Worm (Caenorhabditis elegans): ENCODE results near the gene srt-11.

The srt-11 gene

DNA sequence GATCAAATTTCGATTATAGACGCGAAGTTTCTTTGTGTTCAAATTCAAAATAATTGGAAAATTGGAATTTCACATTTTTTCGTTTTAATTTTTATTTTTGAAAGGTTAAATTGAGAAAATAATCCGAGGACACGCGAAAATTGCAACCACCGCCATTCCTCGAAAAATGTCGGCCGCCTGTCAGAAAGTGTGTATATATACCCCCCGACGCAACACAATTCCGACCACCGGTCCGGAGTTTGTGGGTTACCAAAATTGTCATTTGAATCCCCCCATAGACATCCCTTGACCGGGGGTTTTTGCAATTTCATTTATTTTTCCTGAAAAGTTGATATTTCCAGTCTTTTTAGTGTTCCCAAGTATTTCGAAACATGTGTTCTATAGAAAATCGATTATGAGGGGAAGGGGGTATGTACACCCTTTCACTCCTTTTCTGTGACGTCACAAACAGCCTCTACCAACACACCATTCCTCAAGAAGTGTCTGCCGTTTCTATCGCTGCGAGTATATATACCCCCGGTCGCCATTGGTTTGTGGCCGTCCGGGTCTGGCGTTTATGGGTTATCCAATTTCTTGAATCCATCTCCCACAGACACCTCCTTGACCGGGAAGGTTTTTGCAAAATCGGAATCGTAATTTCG is 1.4 kb upstream of the srt-11 start, which contains the start of gene W01D2.3 (continued):
- peak; percentile 71 for TF ChIP-seq rnt-1 (tag; optimal IDR thresholded peaks at IDR 0.05)
- no peak for TF ChIP-seq nhr-237 (tag; optimal IDR thresholded peaks at IDR 0.05)
- no peak for TF ChIP-seq egl-27 (tag; optimal IDR thresholded peaks at IDR 0.05)
- no peak for TF ChIP-seq unc-130 (tag; optimal IDR thresholded peaks at IDR 0.05)
- TF ChIP-seq nhr-71 (tag; optimal IDR thresholded peaks at IDR 0.05): peak; percentile 85
- peak; percentile 82 for TF ChIP-seq nhr-19 (GFP tag; conservative IDR thresholded peaks at IDR 0.05)
- TF ChIP-seq hlh-17 (GFP tag; optimal IDR thresholded peaks at IDR 0.05; ENCODE audit: borderline replicate concordance): no peak
- peak; percentile 42 to 56 (median 54) for TF ChIP-seq dpl-1 (GFP tag; optimal IDR thresholded peaks at IDR 0.05)
- TF ChIP-seq nhr-12 (tag; optimal IDR thresholded peaks at IDR 0.05): no peak
- no peak for TF ChIP-seq nhr-11 (tag; optimal IDR thresholded peaks at IDR 0.05)
- no peak for TF ChIP-seq alr-1 (tag; optimal IDR thresholded peaks at IDR 0.05; ENCODE audit: borderline replicate concordance)
- peak; percentile 99 for TF ChIP-seq snpc-4 (tag; optimal IDR thresholded peaks at IDR 0.05)
- TF ChIP-seq grh-1 (GFP tag; IDR thresholded peaks at IDR 0.05): peak; percentile 65
- TF ChIP-seq lin-35 (GFP tag; optimal IDR thresholded peaks at IDR 0.05): peak; percentile 46 to 54
- peak; percentile 81 for TF ChIP-seq aly-2 (tag; optimal IDR thresholded peaks at IDR 0.05)
- no peak for TF ChIP-seq sptf-1 (tag; optimal IDR thresholded peaks at IDR 0.05)
- TF ChIP-seq mab-9 (GFP tag; IDR thresholded peaks at IDR 0.05): 0 out of 2 replicates have a peak, but pooled peaks have one; percentile 50
- peak; percentile 54 for TF ChIP-seq isw-1 (GFP tag; IDR thresholded peaks at IDR 0.05)
- no peak for TF ChIP-seq mef-2 (tag; optimal IDR thresholded peaks at IDR 0.05)
- TF ChIP-seq efl-1 (optimal IDR thresholded peaks at IDR 0.05): peak; percentile 25 to 65
- peak; percentile 41 to 97 for TF ChIP-seq efl-1 (GFP tag; optimal IDR thresholded peaks at IDR 0.05 in 1 of 2)
- no peak for TF ChIP-seq fkh-8 (tag; optimal IDR thresholded peaks at IDR 0.05)
- peak; percentile 28 for TF ChIP-seq lin-13 (GFP tag; optimal IDR thresholded peaks at IDR 0.05)
- TF ChIP-seq ama-1 (optimal IDR thresholded peaks at IDR 0.05): no peak
- TF ChIP-seq tlp-1 (tag; optimal IDR thresholded peaks at IDR 0.05): no peak
- TF ChIP-seq pax-3 (tag; optimal IDR thresholded peaks at IDR 0.05): peak; percentile 13
- TF ChIP-seq Y116A8C.19 (tag; optimal IDR thresholded peaks at IDR 0.05; ENCODE audit: borderline replicate concordance): no peak
- peak; percentile 24 for TF ChIP-seq sox-4 (tag; optimal IDR thresholded peaks at IDR 0.05)
- TF ChIP-seq fkh-10 (GFP tag; optimal IDR thresholded peaks at IDR 0.05): no peak
- TF ChIP-seq swsn-7 (tag; optimal IDR thresholded peaks at IDR 0.05): peak; percentile 84
- no peak for TF ChIP-seq nhr-84 (tag; optimal IDR thresholded peaks at IDR 0.05)
- TF ChIP-seq sup-37 (GFP tag; optimal IDR thresholded peaks at IDR 0.05): peak; percentile 59
- peak; percentile 77 for TF ChIP-seq zip-4 (GFP tag; optimal IDR thresholded peaks at IDR 0.05)
- peak; percentile 81 for TF ChIP-seq snu-23 (GFP tag; optimal IDR thresholded peaks at IDR 0.05)
- peak in 1 of 2 experiments; percentile 55 for TF ChIP-seq mdl-1 (tag; optimal IDR thresholded peaks at IDR 0.05)
- TF ChIP-seq ceh-90 (tag; optimal IDR thresholded peaks at IDR 0.05): no peak
- TF ChIP-seq elt-2 (tag; optimal IDR thresholded peaks at IDR 0.05): peak; percentile 31
- TF ChIP-seq irx-1 (tag; optimal IDR thresholded peaks at IDR 0.05): peak; percentile 74
- peak; percentile 92 for TF ChIP-seq nhr-47 (tag; optimal IDR thresholded peaks at IDR 0.05)
- TF ChIP-seq unc-98 (GFP tag; IDR thresholded peaks at IDR 0.05): no peak
- peak; percentile 28 for TF ChIP-seq F16B12.6 (tag; optimal IDR thresholded peaks at IDR 0.05)
- TF ChIP-seq C34B4.2 (tag; optimal IDR thresholded peaks at IDR 0.05): peak; percentile 25
- TF ChIP-seq hlh-4 (tag; optimal IDR thresholded peaks at IDR 0.05): no peak
- no peak for TF ChIP-seq C04F5.9 (tag; optimal IDR thresholded peaks at IDR 0.05)
- no peak for TF ChIP-seq ceh-63 (GFP tag; optimal IDR thresholded peaks at IDR 0.05)
- TF ChIP-seq skn-1 (tag; optimal IDR thresholded peaks at IDR 0.05): peak; percentile 61
- peak; percentile 88 for TF ChIP-seq nhr-85 (tag)
- TF ChIP-seq ceh-8 (GFP tag; optimal IDR thresholded peaks at IDR 0.05): peak; percentile 64
- TF ChIP-seq aha-1 (tag; optimal IDR thresholded peaks at IDR 0.05): no peak
- peak; percentile 62 to 65 for TF ChIP-seq lsy-2 (tag; optimal IDR thresholded peaks at IDR 0.05)
- peak; percentile 55 for TF ChIP-seq nhr-77 (tag; optimal IDR thresholded peaks at IDR 0.05)
